Worm (Caenorhabditis elegans): ENCODE measurements around the gene swt-4.

swt-4 gene

DNA sequence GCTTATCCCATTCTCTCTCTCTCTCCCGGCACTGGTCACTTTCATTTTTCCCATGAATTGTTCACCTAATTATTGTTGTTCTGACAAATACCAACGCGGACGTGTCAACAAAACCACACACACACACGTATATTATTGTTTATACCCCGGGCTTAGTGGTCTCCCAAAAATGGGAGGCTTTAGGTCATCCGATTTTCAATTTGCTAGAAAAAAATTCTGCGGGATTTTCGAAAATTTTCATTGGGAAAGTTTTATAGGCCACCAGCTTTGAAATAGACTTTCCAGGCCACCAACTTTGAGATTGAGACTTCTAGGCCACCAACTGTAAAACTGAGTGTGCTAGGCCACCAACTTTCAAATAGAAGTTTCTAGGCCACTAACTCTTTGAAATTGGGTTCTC is 9.0 kb upstream of the swt-4 start:
- TF ChIP-seq ama-1 (optimal IDR thresholded peaks at IDR 0.05) (no peak), mab-5 (tag; optimal IDR thresholded peaks at IDR 0.05) (no peak)

DNA sequence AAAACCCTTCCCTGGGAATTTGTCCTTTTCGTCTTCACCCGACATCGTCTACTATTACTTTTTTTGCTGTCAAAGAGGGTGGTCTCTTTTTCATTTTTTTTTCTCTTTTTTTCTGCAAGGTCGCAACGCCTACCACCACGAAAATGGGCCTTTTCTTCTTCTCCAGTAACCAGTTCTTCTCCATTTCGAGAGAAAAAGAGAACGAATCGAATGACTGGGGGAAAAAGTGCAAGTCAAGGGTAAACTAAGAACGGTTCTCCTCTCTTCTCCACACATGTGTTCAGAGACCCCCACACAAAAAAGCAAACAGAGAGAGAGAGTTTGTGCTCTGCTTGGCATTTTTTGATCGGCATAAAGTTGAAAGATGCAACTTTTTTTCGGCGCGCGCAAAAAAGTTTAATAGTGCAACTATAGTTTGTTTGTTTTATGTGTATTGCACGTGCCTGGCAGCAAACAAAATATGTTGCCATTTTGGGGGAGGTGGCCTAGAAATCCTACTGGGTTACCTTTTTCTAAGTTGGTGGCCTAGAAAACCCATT is 7.6 kb upstream of the swt-4 start:
- TF ChIP-seq alr-1 (tag; optimal IDR thresholded peaks at IDR 0.05) = no peak
- no peak for TF ChIP-seq zag-1 (tag; optimal IDR thresholded peaks at IDR 0.05)
- TF ChIP-seq nhr-25 (tag; optimal IDR thresholded peaks at IDR 0.05) = no peak
- no peak for TF ChIP-seq ZK546.5 (tag; optimal IDR thresholded peaks at IDR 0.05)
- no peak for TF ChIP-seq peb-1 (tag; optimal IDR thresholded peaks at IDR 0.05)
- no peak for TF ChIP-seq elt-1 (tag; optimal IDR thresholded peaks at IDR 0.05)
- no peak for TF ChIP-seq ceh-16 (tag; optimal IDR thresholded peaks at IDR 0.05)
- TF ChIP-seq unc-39 (tag; optimal IDR thresholded peaks at IDR 0.05) = no peak
- TF ChIP-seq mdl-1 (tag; optimal IDR thresholded peaks at IDR 0.05) = no peak
- no peak for TF ChIP-seq crh-2 (tag; optimal IDR thresholded peaks at IDR 0.05)
- no peak for TF ChIP-seq elt-3 (tag; optimal IDR thresholded peaks at IDR 0.05)
- no peak for TF ChIP-seq nhr-11 (tag; optimal IDR thresholded peaks at IDR 0.05)
- peak; percentile 82 for TF ChIP-seq F13H6.1 (tag; optimal IDR thresholded peaks at IDR 0.05)
- peak; percentile 33 for TF ChIP-seq fos-1 (tag; optimal IDR thresholded peaks at IDR 0.05)
- no peak for TF ChIP-seq nhr-21 (tag; optimal IDR thresholded peaks at IDR 0.05)
- TF ChIP-seq dmd-4 (tag; optimal IDR thresholded peaks at IDR 0.05) = no peak
- no peak for TF ChIP-seq ztf-11 (tag; optimal IDR thresholded peaks at IDR 0.05)
- TF ChIP-seq unc-55 (GFP tag; optimal IDR thresholded peaks at IDR 0.05) = no peak
- TF ChIP-seq snpc-4 (tag; optimal IDR thresholded peaks at IDR 0.05) = no peak
- TF ChIP-seq nhr-77 (tag; optimal IDR thresholded peaks at IDR 0.05) = no peak
- no peak for TF ChIP-seq sem-4 (tag; optimal IDR thresholded peaks at IDR 0.05)
- no peak for TF ChIP-seq ama-1 (optimal IDR thresholded peaks at IDR 0.05)
- no peak for TF ChIP-seq lin-11 (tag; optimal IDR thresholded peaks at IDR 0.05)
- TF ChIP-seq nhr-12 (tag; optimal IDR thresholded peaks at IDR 0.05) = no peak
- peak; percentile 32 for TF ChIP-seq egl-27 (tag; optimal IDR thresholded peaks at IDR 0.05)
- no peak for TF ChIP-seq lin-39 (tag; optimal IDR thresholded peaks at IDR 0.05)
- TF ChIP-seq nhr-10 (tag; optimal IDR thresholded peaks at IDR 0.05) = no peak
- peak; percentile 41 for TF ChIP-seq sma-9 (GFP tag; optimal IDR thresholded peaks at IDR 0.05)
- TF ChIP-seq sma-9 (tag; optimal IDR thresholded peaks at IDR 0.05) = no peak
- TF ChIP-seq Y55F3AM.14 (GFP tag; optimal IDR thresholded peaks at IDR 0.05) = no peak
- TF ChIP-seq unc-62 (GFP tag; optimal IDR thresholded peaks at IDR 0.05) = no peak
- TF ChIP-seq gmeb-1 (tag; optimal IDR thresholded peaks at IDR 0.05) = no peak
- no peak for TF ChIP-seq C34F6.9 (tag; optimal IDR thresholded peaks at IDR 0.05)
- no peak for TF ChIP-seq nhr-6 (tag; optimal IDR thresholded peaks at IDR 0.05)
- no peak for TF ChIP-seq ztf-4 (tag; optimal IDR thresholded peaks at IDR 0.05)
- no peak for TF ChIP-seq lsy-2 (tag; optimal IDR thresholded peaks at IDR 0.05)
- TF ChIP-seq nhr-129 (tag; optimal IDR thresholded peaks at IDR 0.05) = peak; percentile 32
- no peak for TF ChIP-seq mbf-1 (tag; optimal IDR thresholded peaks at IDR 0.05)
- no peak for TF ChIP-seq nhr-23 (tag; optimal IDR thresholded peaks at IDR 0.05)
- TF ChIP-seq ztf-1 (GFP tag; conservative IDR thresholded peaks at IDR 0.05) = no peak
- peak; percentile 44 for TF ChIP-seq blmp-1 (tag; optimal IDR thresholded peaks at IDR 0.05; ENCODE audit: insufficient read depth)
- TF ChIP-seq ceh-82 (tag; optimal IDR thresholded peaks at IDR 0.05) = no peak
- no peak for TF ChIP-seq mab-5 (tag; optimal IDR thresholded peaks at IDR 0.05)
- TF ChIP-seq sma-3 (GFP tag; optimal IDR thresholded peaks at IDR 0.05) = no peak
- no peak for TF ChIP-seq aly-2 (tag; optimal IDR thresholded peaks at IDR 0.05)
- no peak for TF ChIP-seq lin-13 (GFP tag; optimal IDR thresholded peaks at IDR 0.05)
- TF ChIP-seq nhr-237 (tag; optimal IDR thresholded peaks at IDR 0.05) = no peak
